Fruit fly (Drosophila melanogaster) whole organism, adult: ENCODE measurements around the gene CG12590.

Experiments used
- CG11617 ChIP-seq: fragments of 200-800 bp; sonication (Bioruptor generic); optimal IDR thresholded peaks from 2 replicates; lab custom pipeline; 2017; ENCODE audit warnings: mild to moderate bottlenecking, missing biosample characterization, missing genetic modification reagents, missing genetic modification characterization
- CG12768 ChIP-seq: fragments of 200-800 bp; sonication (Bioruptor generic); optimal IDR thresholded peaks from 2 replicates; lab custom pipeline; 2017; ENCODE audit warnings: missing biosample characterization, missing genetic modification characterization, mild to moderate bottlenecking, moderate library complexity, missing genetic modification reagents
- CG14711 ChIP-seq: fragments of 200-800 bp; sonication (Bioruptor generic); optimal IDR thresholded peaks from 2 replicates; lab custom pipeline; 2018; ENCODE audit warnings: missing biosample characterization, mild to moderate bottlenecking, missing genetic modification characterization, moderate library complexity
- CG1620 ChIP-seq: fragments of 200-800 bp; sonication (Bioruptor generic); optimal IDR thresholded peaks from 2 replicates; lab custom pipeline; 2016; ENCODE audit warnings: missing biosample characterization, missing genetic modification characterization
- CG33017 ChIP-seq: fragments of 200-800 bp; sonication (Bioruptor generic); optimal IDR thresholded peaks from 2 replicates; lab custom pipeline; 2018; ENCODE audit warnings: missing biosample characterization, mild to moderate bottlenecking, missing genetic modification characterization, moderate library complexity
- CG5204 ChIP-seq: fragments of 200-800 bp; sonication (Bioruptor generic); optimal IDR thresholded peaks from 2 replicates; lab custom pipeline; 2016; ENCODE audit warnings: missing biosample characterization, missing genetic modification characterization
- CG7045 ChIP-seq: fragments of 200-800 bp; sonication (Bioruptor generic); optimal IDR thresholded peaks from 2 replicates; lab custom pipeline; 2017; ENCODE audit warnings: missing biosample characterization, mild to moderate bottlenecking, missing genetic modification characterization
- CG7101 ChIP-seq: fragments of 200-800 bp; sonication (Bioruptor generic); optimal IDR thresholded peaks from 2 replicates; lab custom pipeline; 2018; ENCODE audit warnings: missing biosample characterization, mild to moderate bottlenecking, missing genetic modification characterization, moderate library complexity
- Clk ChIP-seq: fragments of 200-800 bp; sonication (Bioruptor generic); optimal IDR thresholded peaks from 2 replicates; lab custom pipeline; 2017; ENCODE audit warnings: missing biosample characterization, missing genetic modification characterization
- Crg-1 ChIP-seq: fragments of 200-800 bp; sonication (Bioruptor generic); optimal IDR thresholded peaks from 2 replicates; lab custom pipeline; 2016; ENCODE audit warnings: missing biosample characterization, missing genetic modification characterization
- Hr96 ChIP-seq: fragments of 200-800 bp; sonication (Bioruptor generic); optimal IDR thresholded peaks from 2 replicates; lab custom pipeline; 2016; ENCODE audit warnings: missing biosample characterization, missing genetic modification characterization
- Mnt ChIP-seq: fragments of 200-800 bp; sonication (Bioruptor generic); optimal IDR thresholded peaks from 2 replicates; lab custom pipeline; 2016; ENCODE audit warnings: missing biosample characterization, mild to moderate bottlenecking, missing genetic modification characterization
- bab1 ChIP-seq: fragments of 200-800 bp; sonication (Bioruptor generic); optimal IDR thresholded peaks from 3 replicates; lab custom pipeline; 2019; ENCODE audit warnings: missing biosample characterization, mild to moderate bottlenecking, missing genetic modification characterization, moderate library complexity
- cic ChIP-seq: fragments of 200-800 bp; sonication (Bioruptor generic); optimal IDR thresholded peaks from 2 replicates; lab custom pipeline; 2017; ENCODE audit warnings: missing biosample characterization, mild to moderate bottlenecking, missing genetic modification characterization, moderate library complexity
- cnc ChIP-seq, 2 experiments: fragments of >200 bp; optimal IDR thresholded peaks; 2 replicates each; lab custom pipeline; 2017
- kay ChIP-seq: fragments of 200-800 bp; sonication (Bioruptor generic); peaks from one replicate; lab custom pipeline; 2016; ENCODE audit warnings: missing biosample characterization, missing genetic modification characterization, borderline replicate concordance
- ovo ChIP-seq: fragments of 200-800 bp; sonication (Bioruptor generic); optimal IDR thresholded peaks from 2 replicates; lab custom pipeline; 2016; ENCODE audit warnings: missing biosample characterization, missing genetic modification characterization
- pad ChIP-seq: fragments of 200-800 bp; sonication (Bioruptor generic); optimal IDR thresholded peaks from 3 replicates; lab custom pipeline; 2017; ENCODE audit warnings: missing biosample characterization, missing genetic modification characterization, mild to moderate bottlenecking, moderate library complexity, missing genetic modification reagents
- tj ChIP-seq: fragments of 200-800 bp; sonication (Bioruptor generic); optimal IDR thresholded peaks from 3 replicates; lab custom pipeline; 2017; ENCODE audit warnings: missing biosample characterization, mild to moderate bottlenecking, missing genetic modification characterization, moderate library complexity
- toe ChIP-seq: fragments of 200-800 bp; sonication (Bioruptor generic); optimal IDR thresholded peaks from 2 replicates; lab custom pipeline; 2016; ENCODE audit warnings: missing biosample characterization, missing genetic modification characterization

The CG12590 gene

dm6 chr3R:5159312-5159711 lies at the start of gene CG12590:
CG12590 (plus strand) TSS chr3R:5159612.
- no peak for TF ChIP-seq CG11617 (GFP tag; lab: Kevin White, UChicago)
- TF ChIP-seq bab1 (GFP tag; lab: Kevin White, UChicago) = no peak
- TF ChIP-seq CG7045 (GFP tag; lab: Kevin White, UChicago) = no peak
- no peak for TF ChIP-seq pad

dm6 chr3R:5111887-5112286 lies 47.5 kb upstream of the CG12590 start:
- TF ChIP-seq Clk (GFP tag; lab: Kevin White, UChicago) = no peak
- peak; percentile 53 for TF ChIP-seq tj (GFP tag; lab: Kevin White, UChicago)
- no peak for TF ChIP-seq CG12768 (GFP tag; lab: Kevin White, UChicago)

dm6 chr3R:5112409-5112808 lies 47.0 kb upstream of the CG12590 start:
- no peak for TF ChIP-seq bab1 (GFP tag; lab: Kevin White, UChicago)
- TF ChIP-seq CG33017 (tag; lab: Kevin White, UChicago) = no peak
- no peak for TF ChIP-seq cnc (optimal IDR thresholded peaks at IDR 0.05; lab: Kevin White, UChicago)
- no peak for TF ChIP-seq pad
- TF ChIP-seq cic (GFP tag; lab: Kevin White, UChicago) = no peak
- TF ChIP-seq ovo (GFP tag; lab: Kevin White, UChicago) = no peak
- TF ChIP-seq CG5204 (GFP tag; lab: Kevin White, UChicago) = no peak
- no peak for TF ChIP-seq Crg-1 (GFP tag; lab: Kevin White, UChicago)
- no peak for TF ChIP-seq CG11617 (GFP tag; lab: Kevin White, UChicago)
- TF ChIP-seq toe (GFP tag; lab: Kevin White, UChicago) = no peak
- TF ChIP-seq CG7045 (GFP tag; lab: Kevin White, UChicago) = no peak
- no peak for TF ChIP-seq CG1620 (GFP tag; lab: Kevin White, UChicago)
- no peak for TF ChIP-seq tj (GFP tag; lab: Kevin White, UChicago)
- TF ChIP-seq kay (GFP tag; lab: Kevin White, UChicago) = no peak

- TF ChIP-seq CG14711 (tag; lab: Kevin White, UChicago) (peak; percentile 44), CG11617 (GFP tag; lab: Kevin White, UChicago) (peak; percentile 20), CG1620 (GFP tag; lab: Kevin White, UChicago) (no peak), cic (GFP tag; lab: Kevin White, UChicago) (peak; percentile 6), toe (GFP tag; lab: Kevin White, UChicago) (peak; percentile 39), CG12768 (GFP tag; lab: Kevin White, UChicago) (peak; percentile 33), cnc (optimal IDR thresholded peaks at IDR 0.05; lab: Kevin White, UChicago) (no peak), Mnt (GFP tag; lab: Kevin White, UChicago) (no peak), CG7045 (GFP tag; lab: Kevin White, UChicago) (peak; percentile 60), pad (peak; percentile 7), bab1 (GFP tag; lab: Kevin White, UChicago) (no peak), Clk (GFP tag; lab: Kevin White, UChicago) (peak; percentile 12), CG7101 (tag; lab: Kevin White, UChicago) (peak; percentile 69), CG33017 (tag; lab: Kevin White, UChicago) (peak; percentile 52), Hr96 (GFP tag; lab: Kevin White, UChicago) (no peak), CG5204 (GFP tag; lab: Kevin White, UChicago) (peak; percentile 59)
Measured at dm6 chr3R:5112814-5113486, 46.5 kb upstream of the CG12590 start.

- TF ChIP-seq ovo (GFP tag; lab: Kevin White, UChicago) (no peak), cnc (optimal IDR thresholded peaks at IDR 0.05; lab: Kevin White, UChicago) (no peak), CG11617 (GFP tag; lab: Kevin White, UChicago) (no peak), CG5204 (GFP tag; lab: Kevin White, UChicago) (no peak), Crg-1 (GFP tag; lab: Kevin White, UChicago) (no peak), Hr96 (GFP tag; lab: Kevin White, UChicago) (no peak), CG33017 (tag; lab: Kevin White, UChicago) (no peak), kay (GFP tag; lab: Kevin White, UChicago) (no peak), tj (GFP tag; lab: Kevin White, UChicago) (no peak), CG7101 (tag; lab: Kevin White, UChicago) (no peak), CG14711 (tag; lab: Kevin White, UChicago) (no peak), CG12768 (GFP tag; lab: Kevin White, UChicago) (no peak), Mnt (GFP tag; lab: Kevin White, UChicago) (no peak), bab1 (GFP tag; lab: Kevin White, UChicago) (no peak), CG7045 (GFP tag; lab: Kevin White, UChicago) (no peak), CG1620 (GFP tag; lab: Kevin White, UChicago) (no peak)
Measured at dm6 chr3R:5114147-5114546, 45.3 kb upstream of the CG12590 start.

dm6 chr3R:5115448-5115847 lies 44.0 kb upstream of the CG12590 start:
- peak; percentile 53 for TF ChIP-seq tj (GFP tag; lab: Kevin White, UChicago)
- TF ChIP-seq CG11617 (GFP tag; lab: Kevin White, UChicago) = no peak
- TF ChIP-seq cnc (optimal IDR thresholded peaks at IDR 0.05; lab: Kevin White, UChicago) = no peak
- no peak for TF ChIP-seq CG5204 (GFP tag; lab: Kevin White, UChicago)
- TF ChIP-seq Clk (GFP tag; lab: Kevin White, UChicago) = no peak
